Fruit fly (Drosophila melanogaster) whole organism, pupa: ENCODE data around the gene msd1.

Source experiments
- CG12605 ChIP-seq: fragments of 200-800 bp; sonication (Bioruptor generic); IDR thresholded peaks from 2 replicates; pipeline ENCODE4 v1.3.6; 2022; ENCODE audit warnings: missing biosample characterization, missing genetic modification characterization
- CG14655 ChIP-seq: fragments of 200-800 bp; sonication (Bioruptor generic); optimal IDR thresholded peaks from 3 replicates; lab custom pipeline; 2017; ENCODE audit warnings: mild to moderate bottlenecking, missing biosample characterization, missing genetic modification reagents, missing genetic modification characterization
- CG15710 ChIP-seq: fragments of 200-800 bp; sonication (Bioruptor generic); optimal IDR thresholded peaks from 2 replicates; lab custom pipeline; 2018; ENCODE audit warnings: missing biosample characterization, mild to moderate bottlenecking, missing genetic modification characterization, moderate library complexity
- CG32121 ChIP-seq: fragments of 200-800 bp; sonication (Bioruptor generic); IDR thresholded peaks from 2 replicates; pipeline ENCODE4 v1.3.6; 2022; ENCODE audit warnings: missing biosample characterization, missing genetic modification characterization
- CG4496 ChIP-seq: fragments of 200-800 bp; sonication (Bioruptor generic); IDR thresholded peaks from 3 replicates; pipeline ENCODE4 v1.3.6; 2022; ENCODE audit warnings: missing biosample characterization, missing genetic modification characterization
- CG9948 ChIP-seq: fragments of 200-800 bp; sonication (Bioruptor generic); optimal IDR thresholded peaks from 2 replicates; lab custom pipeline; 2018; ENCODE audit warnings: missing biosample characterization, mild to moderate bottlenecking, missing genetic modification characterization, moderate library complexity
- Pif1A ChIP-seq: fragments of 200-800 bp; sonication (Bioruptor generic); optimal IDR thresholded peaks from 3 replicates; lab custom pipeline; 2016; ENCODE audit warnings: missing biosample characterization, missing genetic modification characterization
- Pif1B ChIP-seq: fragments of 200-800 bp; sonication (Bioruptor generic); optimal IDR thresholded peaks from 3 replicates; lab custom pipeline; 2016; ENCODE audit warnings: missing biosample characterization, missing genetic modification characterization
- Snoo ChIP-seq: fragments of 200-800 bp; sonication (Bioruptor generic); optimal IDR thresholded peaks from 3 replicates; lab custom pipeline; 2017; ENCODE audit warnings: missing biosample characterization, mild to moderate bottlenecking, missing genetic modification characterization, inconsistent platforms
- fd96Ca ChIP-seq: fragments of 200-800 bp; sonication (Bioruptor generic); IDR thresholded peaks from 3 replicates; pipeline ENCODE4 v1.3.6; 2022; ENCODE audit warnings: missing biosample characterization, missing genetic modification characterization
- gl ChIP-seq: fragments of 200-800 bp; sonication (Bioruptor generic); optimal IDR thresholded peaks from 2 replicates; lab custom pipeline; 2018; ENCODE audit warnings: missing biosample characterization, mild to moderate bottlenecking, missing genetic modification characterization

- TF ChIP-seq CG12605 (no peak), Snoo (tag; lab: Kevin White, UChicago) (no peak), CG14655 (GFP tag; lab: Kevin White, UChicago) (no peak), CG15710 (no peak), fd96Ca (GFP tag; lab: Robert Waterston, UW) (no peak), CG32121 (GFP tag; lab: Robert Waterston, UW) (no peak), CG4496 (0 out of 3 replicates have a peak, but pooled peaks have one; percentile 36), gl (no peak), CG9948 (tag; lab: Kevin White, UChicago) (no peak), Pif1A (GFP tag; lab: Kevin White, UChicago) (no peak), Pif1B (GFP tag; lab: Kevin White, UChicago) (no peak)
Measured at dm6 chr3L:1318241-1318640, 13.3 kb upstream of the msd1 start, which contains the start of gene Myo61F.
